Worm (Caenorhabditis elegans) whole organism, L1 larva: ENCODE measurements around the gene pag-3.

Source experiments
- alr-1 ChIP-seq: fragments of 200-800 bp; sonication (Bioruptor generic); optimal IDR thresholded peaks from 2 replicates; lab custom pipeline; 2018; ENCODE audit warnings: borderline replicate concordance, mild to moderate bottlenecking, missing genetic modification characterization, missing compliant biosample characterization
- aly-2 ChIP-seq: fragments of 150-350 bp; optimal IDR thresholded peaks from 2 replicates; lab custom pipeline; 2014; ENCODE audit warnings: missing biosample characterization, missing genetic modification characterization
- ama-1 ChIP-seq: fragments of 150-350 bp; optimal IDR thresholded peaks from 2 replicates; lab custom pipeline; 2014
- blmp-1 ChIP-seq: fragments of 150-350 bp; optimal IDR thresholded peaks from 2 replicates; lab custom pipeline; 2014; ENCODE audit warnings: missing biosample characterization, missing genetic modification characterization
- ceh-63 ChIP-seq: fragments of 200-800 bp; sonication (Bioruptor generic); optimal IDR thresholded peaks from 2 replicates; lab custom pipeline; 2018; ENCODE audit warnings: mild to moderate bottlenecking, missing genetic modification characterization, missing compliant biosample characterization
- ceh-8 ChIP-seq: fragments of 200-800 bp; sonication (Bioruptor generic); optimal IDR thresholded peaks from 2 replicates; lab custom pipeline; 2018; ENCODE audit warnings: mild to moderate bottlenecking, missing genetic modification characterization, moderate library complexity, missing compliant biosample characterization
- ceh-82 ChIP-seq, 3 experiments: fragments of 150-350 bp in 1 of 3; sonication (generic microtip) in 2 of 3; optimal IDR thresholded peaks; 2 replicates each; lab custom pipeline; 2014 to 2017; ENCODE audit warnings: missing biosample characterization in 3 of 3, missing genetic modification characterization in 3 of 3
- ceh-90 ChIP-seq: sonication (generic microtip); optimal IDR thresholded peaks from 2 replicates; lab custom pipeline; 2016; ENCODE audit warnings: missing genetic modification characterization, missing compliant biosample characterization
- dsc-1 ChIP-seq: sonication (generic microtip); optimal IDR thresholded peaks from 2 replicates; lab custom pipeline; 2016; ENCODE audit warnings: mild to moderate bottlenecking, missing genetic modification characterization, missing compliant biosample characterization
- efl-3 ChIP-seq: fragments of 200-800 bp; sonication (Bioruptor generic); optimal IDR thresholded peaks from 2 replicates; lab custom pipeline; 2018; ENCODE audit warnings: mild to moderate bottlenecking, missing genetic modification characterization, missing compliant biosample characterization
- elt-2 ChIP-seq: sonication (generic microtip); optimal IDR thresholded peaks from 2 replicates; lab custom pipeline; 2016; ENCODE audit warnings: missing genetic modification characterization, mild to moderate bottlenecking, inconsistent platforms, missing compliant biosample characterization, missing genetic modification reagents
- elt-3 ChIP-seq, 6 experiments: fragments of 150-350 bp in 1 of 6; sonication (generic microtip); optimal IDR thresholded peaks; 2 replicates each; lab custom pipeline; 2017 to 2018; ENCODE audit warnings: missing biosample characterization in 6 of 6, missing genetic modification characterization in 6 of 6, inconsistent platforms in 1 of 6
- fkh-10 ChIP-seq: sonication (generic microtip); optimal IDR thresholded peaks from 2 replicates; lab custom pipeline; 2017; ENCODE audit warnings: missing biosample characterization, missing genetic modification reagents, missing genetic modification characterization
- fkh-8 ChIP-seq: sonication (generic microtip); optimal IDR thresholded peaks from 2 replicates; lab custom pipeline; 2016; ENCODE audit warnings: mild to moderate bottlenecking, missing genetic modification characterization, missing compliant biosample characterization
- fos-1 ChIP-seq: fragments of 150-350 bp; optimal IDR thresholded peaks from 2 replicates; lab custom pipeline; 2014; ENCODE audit warnings: missing biosample characterization, missing genetic modification characterization
- grh-1 ChIP-seq: fragments of 200-800 bp; sonication (Bioruptor generic); IDR thresholded peaks from 2 replicates; pipeline ENCODE4 v1.3.6; 2022; ENCODE audit warnings: missing genetic modification reagents, missing genetic modification characterization, missing compliant biosample characterization
- hlh-17 ChIP-seq: fragments of 200-800 bp; sonication (Bioruptor generic); optimal IDR thresholded peaks from 2 replicates; lab custom pipeline; 2018; ENCODE audit warnings: missing genetic modification characterization, mild to moderate bottlenecking, missing compliant biosample characterization, moderate library complexity, borderline replicate concordance
- hlh-4 ChIP-seq: sonication (generic microtip); optimal IDR thresholded peaks from 2 replicates; lab custom pipeline; 2016; ENCODE audit warnings: mild to moderate bottlenecking, missing genetic modification characterization, missing compliant biosample characterization
- irx-1 ChIP-seq: sonication (generic microtip); optimal IDR thresholded peaks from 2 replicates; lab custom pipeline; 2016; ENCODE audit warnings: missing genetic modification characterization, missing compliant biosample characterization
- isw-1 ChIP-seq: fragments of 200-800 bp; sonication (Bioruptor generic); IDR thresholded peaks from 2 replicates; pipeline ENCODE4 v1.3.6; 2022; ENCODE audit warnings: missing genetic modification characterization, missing compliant biosample characterization
- jun-1 ChIP-seq: fragments of 150-350 bp; optimal IDR thresholded peaks from 2 replicates; lab custom pipeline; 2014; ENCODE audit warnings: missing biosample characterization, missing genetic modification reagents, missing genetic modification characterization
- lin-13 ChIP-seq: fragments of 150-350 bp; optimal IDR thresholded peaks from 2 replicates; lab custom pipeline; 2014; ENCODE audit warnings: missing biosample characterization, missing genetic modification reagents, missing genetic modification characterization
- lin-14 ChIP-seq: fragments of 200-800 bp; sonication (Bioruptor generic); optimal IDR thresholded peaks from 2 replicates; lab custom pipeline; 2018; ENCODE audit warnings: mild to moderate bottlenecking, missing genetic modification characterization, moderate library complexity, missing compliant biosample characterization
- lin-15B ChIP-seq: fragments of 150-350 bp; sonication (generic microtip); optimal IDR thresholded peaks from 3 replicates; lab custom pipeline; 2014; ENCODE audit warnings: missing biosample characterization, missing genetic modification characterization
- lin-35 ChIP-seq, 2 experiments: fragments of 150-350 bp; optimal IDR thresholded peaks; 2 replicates each; lab custom pipeline; 2014; ENCODE audit warnings: missing biosample characterization in 2 of 2, missing genetic modification characterization in 2 of 2, missing genetic modification reagents in 2 of 2
- lin-39 ChIP-seq: fragments of 150-350 bp; optimal IDR thresholded peaks from 2 replicates; lab custom pipeline; 2014; ENCODE audit warnings: missing biosample characterization, missing genetic modification reagents, missing genetic modification characterization
- lir-3 ChIP-seq: sonication (generic microtip); optimal IDR thresholded peaks from 2 replicates; lab custom pipeline; 2016; ENCODE audit warnings: mild to moderate bottlenecking, missing genetic modification characterization, moderate library complexity, missing compliant biosample characterization; ENCODE audit not compliant: poor library complexity
- lsy-2 ChIP-seq, 2 experiments: fragments of 150-350 bp; optimal IDR thresholded peaks; 2 replicates each; lab custom pipeline; 2014; ENCODE audit warnings: missing biosample characterization in 2 of 2, missing genetic modification characterization in 2 of 2
- mdl-1 ChIP-seq, 2 experiments: fragments of 150-350 bp; optimal IDR thresholded peaks; 2 replicates each; lab custom pipeline; 2014 to 2017; ENCODE audit warnings: missing biosample characterization in 2 of 2, missing genetic modification characterization in 2 of 2, inconsistent platforms in 1 of 2
- mef-2 ChIP-seq: fragments of 150-350 bp; optimal IDR thresholded peaks from 2 replicates; lab custom pipeline; 2014; ENCODE audit warnings: missing biosample characterization, missing genetic modification characterization
- nhr-12 ChIP-seq: sonication (generic microtip); optimal IDR thresholded peaks from 2 replicates; lab custom pipeline; 2017; ENCODE audit warnings: missing biosample characterization, missing genetic modification characterization
- nhr-20 ChIP-seq: sonication (generic microtip); optimal IDR thresholded peaks from 2 replicates; lab custom pipeline; 2016; ENCODE audit warnings: mild to moderate bottlenecking, missing genetic modification characterization, missing compliant biosample characterization
- nhr-237 ChIP-seq: fragments of 150-350 bp; optimal IDR thresholded peaks from 2 replicates; lab custom pipeline; 2014; ENCODE audit warnings: missing biosample characterization, missing genetic modification characterization
- nhr-28 ChIP-seq: fragments of 150-350 bp; optimal IDR thresholded peaks from 2 replicates; lab custom pipeline; 2014; ENCODE audit warnings: missing biosample characterization, missing genetic modification characterization
- nhr-47 ChIP-seq: sonication (generic microtip); optimal IDR thresholded peaks from 2 replicates; lab custom pipeline; 2016; ENCODE audit warnings: mild to moderate bottlenecking, missing genetic modification characterization, moderate library complexity, missing compliant biosample characterization
- nhr-71 ChIP-seq: sonication (generic microtip); optimal IDR thresholded peaks from 2 replicates; lab custom pipeline; 2016; ENCODE audit warnings: mild to moderate bottlenecking, missing genetic modification characterization, moderate library complexity, missing compliant biosample characterization
- nhr-77 ChIP-seq: fragments of 150-350 bp; optimal IDR thresholded peaks from 2 replicates; lab custom pipeline; 2014; ENCODE audit warnings: missing biosample characterization, missing genetic modification characterization
- nhr-85 ChIP-seq: sonication (generic microtip); peaks from one replicate; lab custom pipeline; 2016; ENCODE audit warnings: missing genetic modification characterization, inconsistent platforms, missing compliant biosample characterization
- pag-3 ChIP-seq: sonication (generic microtip); optimal IDR thresholded peaks from 2 replicates; lab custom pipeline; 2017; ENCODE audit warnings: missing genetic modification characterization, mild to moderate bottlenecking, missing compliant biosample characterization, antibody characterized with exemption, borderline replicate concordance; ENCODE audit not compliant: insufficient read depth
- pax-3 ChIP-seq: fragments of 200-800 bp; sonication (Bioruptor generic); optimal IDR thresholded peaks from 2 replicates; lab custom pipeline; 2018; ENCODE audit warnings: mild to moderate bottlenecking, missing genetic modification characterization, moderate library complexity, missing compliant biosample characterization
- rnt-1 ChIP-seq: sonication (generic microtip); optimal IDR thresholded peaks from 2 replicates; lab custom pipeline; 2016; ENCODE audit warnings: mild to moderate bottlenecking, missing genetic modification characterization, moderate library complexity, missing compliant biosample characterization
- snpc-4 ChIP-seq: fragments of 150-350 bp; optimal IDR thresholded peaks from 2 replicates; lab custom pipeline; 2014; ENCODE audit warnings: missing biosample characterization, missing genetic modification characterization
- snu-23 ChIP-seq: sonication (generic microtip); optimal IDR thresholded peaks from 2 replicates; lab custom pipeline; 2016; ENCODE audit warnings: missing genetic modification characterization, missing compliant biosample characterization
- sox-4 ChIP-seq: sonication (generic microtip); optimal IDR thresholded peaks from 2 replicates; lab custom pipeline; 2016; ENCODE audit warnings: missing genetic modification characterization, missing compliant biosample characterization
- sup-37 ChIP-seq: fragments of 200-800 bp; sonication (Bioruptor generic); optimal IDR thresholded peaks from 2 replicates; lab custom pipeline; 2018; ENCODE audit warnings: mild to moderate bottlenecking, missing genetic modification characterization, missing compliant biosample characterization
- tbx-2 ChIP-seq: sonication (generic microtip); optimal IDR thresholded peaks from 2 replicates; lab custom pipeline; 2016; ENCODE audit warnings: missing genetic modification characterization, missing compliant biosample characterization
- tlp-1 ChIP-seq: fragments of 150-350 bp; optimal IDR thresholded peaks from 2 replicates; lab custom pipeline; 2014; ENCODE audit warnings: missing biosample characterization, missing genetic modification characterization
- unc-130 ChIP-seq: fragments of 150-350 bp; optimal IDR thresholded peaks from 2 replicates; lab custom pipeline; 2017; ENCODE audit warnings: missing biosample characterization, missing genetic modification characterization, inconsistent platforms
- unc-98 ChIP-seq: fragments of 200-800 bp; sonication (Bioruptor generic); IDR thresholded peaks from 2 replicates; pipeline ENCODE4 v1.3.6; 2022; ENCODE audit warnings: missing genetic modification characterization, missing compliant biosample characterization
- xbp-1 ChIP-seq: sonication (generic microtip); optimal IDR thresholded peaks from 2 replicates; lab custom pipeline; 2016; ENCODE audit warnings: missing genetic modification characterization, missing compliant biosample characterization
- ztf-4 ChIP-seq: fragments of 150-350 bp; optimal IDR thresholded peaks from 2 replicates; lab custom pipeline; 2014; ENCODE audit warnings: missing biosample characterization, missing genetic modification characterization

The pag-3 gene

ce11 chrX:14978756-14979155, 24.3 kb upstream of the pag-3 start:
- peak; percentile 26 for TF ChIP-seq nhr-20 (tag; lab: Kevin White, UChicago)
- TF ChIP-seq xbp-1 (tag; lab: Kevin White, UChicago), result no peak
- no peak for TF ChIP-seq isw-1 (GFP tag; lab: Robert Waterston, UW)
- TF ChIP-seq hlh-17 (GFP tag; lab: Kevin White, UChicago), result no peak
- TF ChIP-seq nhr-28 (tag; lab: Kevin White, UChicago), result no peak
- peak; percentile 26 for TF ChIP-seq fos-1 (tag; lab: Kevin White, UChicago)
- no peak for TF ChIP-seq sox-4 (tag; lab: Kevin White, UChicago)
- TF ChIP-seq nhr-47 (tag; lab: Kevin White, UChicago), result peak; percentile 36
- peak in 1 of 2 experiments; percentile 2 for TF ChIP-seq lin-35 (GFP tag; optimal IDR thresholded peaks at IDR 0.05; lab: Kevin White, UChicago)
- no peak for TF ChIP-seq grh-1 (GFP tag; lab: Robert Waterston, UW)
- no peak for TF ChIP-seq hlh-4
- no peak for TF ChIP-seq unc-130 (tag; lab: Kevin White, UChicago)
- no peak for TF ChIP-seq nhr-12 (tag; lab: Kevin White, UChicago)
- TF ChIP-seq pag-3 (tag; lab: Kevin White, UChicago), result no peak
- no peak for TF ChIP-seq ceh-63 (GFP tag; lab: Kevin White, UChicago)
- TF ChIP-seq snu-23 (GFP tag; lab: Kevin White, UChicago), result peak; percentile 43
- TF ChIP-seq sup-37 (GFP tag; lab: Kevin White, UChicago), result no peak
- TF ChIP-seq unc-98 (GFP tag; lab: Robert Waterston, UW), result no peak
- TF ChIP-seq irx-1 (tag; lab: Kevin White, UChicago), result no peak
- no peak for TF ChIP-seq lin-15B (tag; lab: Kevin White, UChicago)
- peak; percentile 53 for TF ChIP-seq lin-14 (GFP tag; lab: Kevin White, UChicago)
- no peak for TF ChIP-seq nhr-237 (tag; lab: Kevin White, UChicago)
- TF ChIP-seq ama-1, result peak; percentile 68
- TF ChIP-seq nhr-77, result no peak
- peak; percentile 21 for TF ChIP-seq rnt-1 (tag; lab: Kevin White, UChicago)
- no peak for TF ChIP-seq efl-3 (GFP tag; lab: Kevin White, UChicago)
- peak in 1 of 2 experiments; percentile 10 for TF ChIP-seq lsy-2 (tag; optimal IDR thresholded peaks at IDR 0.05; lab: Kevin White, UChicago)
- peak; percentile 38 for TF ChIP-seq nhr-71 (tag; lab: Kevin White, UChicago)
- TF ChIP-seq ceh-82 (tag; optimal IDR thresholded peaks at IDR 0.05; lab: Kevin White, UChicago), result peak in 2 of 3 experiments; percentile 16 to 30
- no peak for TF ChIP-seq mdl-1 (tag; optimal IDR thresholded peaks at IDR 0.05; lab: Kevin White, UChicago)
- no peak for TF ChIP-seq pax-3 (tag; lab: Kevin White, UChicago)
- no peak for TF ChIP-seq elt-3 (tag; optimal IDR thresholded peaks at IDR 0.05; lab: Kevin White, UChicago)
- peak; percentile 26 for TF ChIP-seq nhr-85 (tag; lab: Kevin White, UChicago)
- TF ChIP-seq lir-3 (tag; lab: Kevin White, UChicago), result no peak
- no peak for TF ChIP-seq jun-1
- TF ChIP-seq ceh-90, result no peak
- no peak for TF ChIP-seq lin-13
- TF ChIP-seq fkh-10 (GFP tag; lab: Kevin White, UChicago), result no peak
- no peak for TF ChIP-seq snpc-4
- TF ChIP-seq ztf-4 (tag; lab: Kevin White, UChicago), result no peak
- no peak for TF ChIP-seq dsc-1
- no peak for TF ChIP-seq lin-39 (tag; lab: Kevin White, UChicago)
- no peak for TF ChIP-seq mef-2
- no peak for TF ChIP-seq ceh-8 (GFP tag; lab: Kevin White, UChicago)
- TF ChIP-seq fkh-8 (tag; lab: Kevin White, UChicago), result no peak
- peak; percentile 11 for TF ChIP-seq blmp-1 (tag; lab: Kevin White, UChicago)
- no peak for TF ChIP-seq elt-2 (tag; lab: Kevin White, UChicago)
- peak; percentile 19 for TF ChIP-seq tbx-2 (tag; lab: Kevin White, UChicago)
- no peak for TF ChIP-seq aly-2
- no peak for TF ChIP-seq alr-1
- no peak for TF ChIP-seq tlp-1 (tag; lab: Kevin White, UChicago)
